Comparison of ENCODE assay signal across 1 fruit fly cellular context in the genomic region with DNA sequence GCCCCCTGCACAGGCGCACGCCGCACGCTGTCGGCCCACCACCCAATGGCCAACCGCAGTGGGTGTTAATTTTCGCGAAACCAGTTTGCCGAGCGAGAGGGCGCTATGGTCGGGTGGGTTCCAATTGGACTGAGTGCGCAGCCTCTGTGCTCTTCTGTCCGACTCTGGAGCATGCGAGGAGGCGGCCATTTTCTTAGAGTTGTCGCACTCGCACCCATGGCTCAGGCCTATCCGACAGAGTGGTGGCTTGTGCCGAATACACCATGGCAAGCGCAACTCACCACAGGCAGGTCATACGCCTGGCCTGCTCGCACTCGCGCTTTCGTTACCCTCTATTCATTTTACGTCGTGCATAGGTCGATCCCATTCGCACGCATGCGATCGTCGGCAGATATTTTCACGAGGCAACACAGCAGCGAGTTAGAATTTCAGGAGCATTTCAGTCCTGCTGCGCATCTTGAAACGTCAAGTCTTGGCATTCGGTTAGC.
A peak's percentile ranks its signal among the peaks of the same experiment; 100 is the strongest.
TF ChIP-seq lines count a peak whose summit lies in the region.

A gene (plus strand): TSS at position 441 of the 488 bp plus-strand sequence.

TF ChIP-seq in whole organism, embryonic, 481 proteins besides CTCF, POLR2A, EP300 and RAD21 (continued from another document):
- peak; percentile 57 for TF ChIP-seq ato (GFP tag; IDR thresholded peaks at IDR 0.05; lab: Robert Waterston, UW; ENCODE audit: partially characterized antibody)
- TF ChIP-seq phol (tag; optimal IDR thresholded peaks at IDR 0.05; lab: Kevin White, UChicago): peak; percentile 75
- peak; percentile 28 for TF ChIP-seq nmo (GFP tag; optimal IDR thresholded peaks at IDR 0.05; lab: Kevin White, UChicago)
- peak; percentile 10 for TF ChIP-seq NC2β (GFP tag; optimal IDR thresholded peaks at IDR 0.05; lab: Kevin White, UChicago)
- TF ChIP-seq D (optimal IDR thresholded peaks at IDR 0.05; lab: Kevin White, UChicago): peak; percentile 95
- no peak for TF ChIP-seq D (GFP tag; optimal IDR thresholded peaks at IDR 0.05; lab: Kevin White, UChicago)
- peak; percentile 43 to 75 for TF ChIP-seq tll (GFP tag; optimal IDR thresholded peaks at IDR 0.05; lab: Kevin White, UChicago)
- peak; percentile 67 for TF ChIP-seq CG34224 (GFP tag; IDR thresholded peaks at IDR 0.05; lab: Robert Waterston, UW; ENCODE audit: partially characterized antibody)
- TF ChIP-seq Nf-YB (GFP tag; optimal IDR thresholded peaks at IDR 0.05; lab: Kevin White, UChicago): peak; percentile 100
- no peak for TF ChIP-seq org-1 (GFP tag; optimal IDR thresholded peaks at IDR 0.05; lab: Kevin White, UChicago)
- 0 out of 2 replicates have a peak, but pooled peaks have one; percentile 16 for TF ChIP-seq Drgx (GFP tag; IDR thresholded peaks at IDR 0.05; lab: Robert Waterston, UW)
- 0 out of 3 replicates have a peak, but pooled peaks have one; percentile 13 for TF ChIP-seq zfh1 (GFP tag; IDR thresholded peaks at IDR 0.05; lab: Robert Waterston, UW)
- no peak for TF ChIP-seq hkb (optimal IDR thresholded peaks at IDR 0.05; lab: Kevin White, UChicago)
- TF ChIP-seq hkb (GFP tag; IDR thresholded peaks at IDR 0.05; lab: Robert Waterston, UW): peak; percentile 44
- TF ChIP-seq CoRest (tag; optimal IDR thresholded peaks at IDR 0.05; lab: Kevin White, UChicago): peak; percentile 81
- peak; percentile 58 for TF ChIP-seq bbx (GFP tag; IDR thresholded peaks at IDR 0.05; lab: Robert Waterston, UW; ENCODE audit: partially characterized antibody)
- TF ChIP-seq CG15601 (tag; optimal IDR thresholded peaks at IDR 0.05; lab: Kevin White, UChicago): peak; percentile 13
- peak; percentile 99 for TF ChIP-seq CG10321 (GFP tag; IDR thresholded peaks at IDR 0.05; lab: Robert Waterston, UW)
- no peak for TF ChIP-seq ap (GFP tag; IDR thresholded peaks at IDR 0.05; lab: Robert Waterston, UW)
- 0 out of 2 replicates have a peak, but pooled peaks have one; percentile 21 for TF ChIP-seq sna (GFP tag; IDR thresholded peaks at IDR 0.05; lab: Robert Waterston, UW; ENCODE audit: partially characterized antibody)
- peak; percentile 54 for TF ChIP-seq chn (GFP tag; optimal IDR thresholded peaks at IDR 0.05; lab: Kevin White, UChicago)
- TF ChIP-seq CG2678 (tag; optimal IDR thresholded peaks at IDR 0.05; lab: Kevin White, UChicago): no peak
- TF ChIP-seq ttk (GFP tag; IDR thresholded peaks at IDR 0.05; lab: Robert Waterston, UW): no peak
- TF ChIP-seq tgo (GFP tag; IDR thresholded peaks at IDR 0.05; lab: Robert Waterston, UW): no peak
- TF ChIP-seq CG13894 (tag; optimal IDR thresholded peaks at IDR 0.05; lab: Kevin White, UChicago): no peak
- no peak for TF ChIP-seq CG1792 (GFP tag; optimal IDR thresholded peaks at IDR 0.05; lab: Kevin White, UChicago)
- TF ChIP-seq sima (GFP tag; optimal IDR thresholded peaks at IDR 0.05; lab: Kevin White, UChicago): no peak
- 0 out of 3 replicates have a peak, but pooled peaks have one; percentile 19 for TF ChIP-seq CG6791 (GFP tag; IDR thresholded peaks at IDR 0.05; lab: Robert Waterston, UW; ENCODE audit: partially characterized antibody)
- TF ChIP-seq Dbx (GFP tag; IDR thresholded peaks at IDR 0.05; lab: Robert Waterston, UW): peak; percentile 27; the same call in 1 of the 3 replicates
- peak in 1 of 2 experiments; percentile 9 for TF ChIP-seq chif (GFP tag; optimal IDR thresholded peaks at IDR 0.05; lab: Kevin White, UChicago)
- TF ChIP-seq fd102C (GFP tag; optimal IDR thresholded peaks at IDR 0.05; lab: Kevin White, UChicago): peak; percentile 43
- peak; percentile 86 for TF ChIP-seq seq (GFP tag; IDR thresholded peaks at IDR 0.05; lab: Robert Waterston, UW)
- peak; percentile 42 for TF ChIP-seq abd-A (tag; optimal IDR thresholded peaks at IDR 0.05; lab: Kevin White, UChicago)
- TF ChIP-seq pros (GFP tag; optimal IDR thresholded peaks at IDR 0.05; lab: Kevin White, UChicago): peak; percentile 26
- TF ChIP-seq ranshi (GFP tag; IDR thresholded peaks at IDR 0.05; lab: Robert Waterston, UW): peak; percentile 32; the same call in 1 of the 2 replicates
- no peak for TF ChIP-seq CG11696 (GFP tag; IDR thresholded peaks at IDR 0.05; lab: Robert Waterston, UW)
- TF ChIP-seq ac (GFP tag; optimal IDR thresholded peaks at IDR 0.05; lab: Kevin White, UChicago): peak; percentile 6
- no peak for TF ChIP-seq Fer2 (tag; optimal IDR thresholded peaks at IDR 0.05; lab: Kevin White, UChicago)
- peak; percentile 63 for TF ChIP-seq CG13287 (GFP tag; IDR thresholded peaks at IDR 0.05; lab: Robert Waterston, UW; ENCODE audit: partially characterized antibody)
- TF ChIP-seq CG10543 (GFP tag; optimal IDR thresholded peaks at IDR 0.05; lab: Kevin White, UChicago): peak; percentile 12
- peak; percentile 54 for TF ChIP-seq CG42726 (GFP tag; IDR thresholded peaks at IDR 0.05; lab: Robert Waterston, UW; ENCODE audit: partially characterized antibody)
- peak; percentile 53 for TF ChIP-seq Kr (GFP tag; optimal IDR thresholded peaks at IDR 0.05; lab: Kevin White, UChicago)
- TF ChIP-seq nerfin-2 (GFP tag; IDR thresholded peaks at IDR 0.05; lab: Robert Waterston, UW; ENCODE audit: partially characterized antibody): peak; percentile 43; the same call in 1 of the 2 replicates
- TF ChIP-seq CG2712 (tag; optimal IDR thresholded peaks at IDR 0.05; lab: Kevin White, UChicago): no peak
- TF ChIP-seq rib (GFP tag; IDR thresholded peaks at IDR 0.05; lab: Robert Waterston, UW): peak; percentile 75
- no peak for TF ChIP-seq grau (tag; optimal IDR thresholded peaks at IDR 0.05; lab: Kevin White, UChicago)
- peak in 1 of 3 experiments; percentile 56 for TF ChIP-seq Stat92E (GFP tag; optimal IDR thresholded peaks at IDR 0.05; lab: Kevin White, UChicago)
- TF ChIP-seq vvl (GFP tag; IDR thresholded peaks at IDR 0.05; lab: Robert Waterston, UW): peak; percentile 44; the same call in 1 of the 2 replicates
- TF ChIP-seq HmgZ (tag; optimal IDR thresholded peaks at IDR 0.05; lab: Kevin White, UChicago): peak; percentile 60
- TF ChIP-seq ewg (GFP tag; optimal IDR thresholded peaks at IDR 0.05; lab: Kevin White, UChicago): peak; percentile 96
- no peak for TF ChIP-seq aop (GFP tag; IDR thresholded peaks at IDR 0.05; lab: Robert Waterston, UW)
- peak; percentile 13 for TF ChIP-seq sd (tag; optimal IDR thresholded peaks at IDR 0.05; lab: Kevin White, UChicago)
- peak; percentile 48 for TF ChIP-seq gcm (GFP tag; optimal IDR thresholded peaks at IDR 0.05; lab: Kevin White, UChicago)
- 0 out of 3 replicates have a peak, but pooled peaks have one; percentile 15 for TF ChIP-seq zen2 (GFP tag; IDR thresholded peaks at IDR 0.05; lab: Robert Waterston, UW; ENCODE audit: partially characterized antibody)
- peak; percentile 44; the same call in 1 of the 2 replicates for TF ChIP-seq chm (GFP tag; IDR thresholded peaks at IDR 0.05; lab: Robert Waterston, UW)
- peak; percentile 49 for TF ChIP-seq trem (tag; optimal IDR thresholded peaks at IDR 0.05; lab: Kevin White, UChicago)
- no peak for TF ChIP-seq ATbp (GFP tag; optimal IDR thresholded peaks at IDR 0.05; lab: Kevin White, UChicago)
- no peak for TF ChIP-seq CG11695 (GFP tag; IDR thresholded peaks at IDR 0.05; lab: Robert Waterston, UW)
- TF ChIP-seq chinmo (GFP tag; IDR thresholded peaks at IDR 0.05; lab: Robert Waterston, UW; ENCODE audit: partially characterized antibody): peak; percentile 89; the same call in 2 of the 4 replicates
- peak; percentile 26 for TF ChIP-seq sens (GFP tag; lab: Kevin White, UChicago)
- TF ChIP-seq Abd-B (GFP tag; optimal IDR thresholded peaks at IDR 0.05; lab: Kevin White, UChicago): no peak
- peak; percentile 99 for TF ChIP-seq CG8478 (optimal IDR thresholded peaks at IDR 0.05; lab: Kevin White, UChicago)
- TF ChIP-seq cg (GFP tag; optimal IDR thresholded peaks at IDR 0.05; lab: Kevin White, UChicago): peak; percentile 31
- peak; percentile 7; the same call in 1 of the 2 replicates for TF ChIP-seq stc (GFP tag; IDR thresholded peaks at IDR 0.05; lab: Robert Waterston, UW)
- TF ChIP-seq Deaf1 (tag; optimal IDR thresholded peaks at IDR 0.05; lab: Kevin White, UChicago): peak; percentile 89
- TF ChIP-seq repo (GFP tag; optimal IDR thresholded peaks at IDR 0.05; lab: Kevin White, UChicago): no peak
- TF ChIP-seq vnd (GFP tag; IDR thresholded peaks at IDR 0.05; lab: Robert Waterston, UW; ENCODE audit: partially characterized antibody): no peak
- TF ChIP-seq so (GFP tag; IDR thresholded peaks at IDR 0.05; lab: Robert Waterston, UW): peak; percentile 39; the same call in 1 of the 3 replicates
- 0 out of 3 replicates have a peak, but pooled peaks have one; percentile 18 for TF ChIP-seq CG7963 (GFP tag; IDR thresholded peaks at IDR 0.05; lab: Robert Waterston, UW; ENCODE audit: partially characterized antibody)
- peak; percentile 23 for TF ChIP-seq jing (GFP tag; optimal IDR thresholded peaks at IDR 0.05; lab: Kevin White, UChicago)
- TF ChIP-seq CG2199 (GFP tag; IDR thresholded peaks at IDR 0.05; lab: Robert Waterston, UW): peak; percentile 49; the same call in 1 of the 3 replicates
- TF ChIP-seq GATAe (GFP tag; conservative IDR thresholded peaks at IDR 0.05; lab: Robert Waterston, UW): no peak
- TF ChIP-seq ftz-f1 (GFP tag; optimal IDR thresholded peaks at IDR 0.05; lab: Kevin White, UChicago): peak; percentile 52
- TF ChIP-seq HmgD (GFP tag; optimal IDR thresholded peaks at IDR 0.05; lab: Kevin White, UChicago): peak; percentile 66
- TF ChIP-seq kah (GFP tag; optimal IDR thresholded peaks at IDR 0.05; lab: Kevin White, UChicago): no peak
- peak; percentile 82 for TF ChIP-seq Med (GFP tag; lab: Kevin White, UChicago)
- peak; percentile 100 for TF ChIP-seq Nf-YA (GFP tag; IDR thresholded peaks at IDR 0.05; lab: Robert Waterston, UW)
- TF ChIP-seq CG15479 (GFP tag; optimal IDR thresholded peaks at IDR 0.05; lab: Kevin White, UChicago): peak; percentile 23
- TF ChIP-seq CG1832 (GFP tag; optimal IDR thresholded peaks at IDR 0.05; lab: Kevin White, UChicago): peak; percentile 100
- peak; percentile 73 to 96 for TF ChIP-seq insv (GFP tag; optimal IDR thresholded peaks at IDR 0.05; lab: Kevin White, UChicago)
- peak; percentile 31; the same call in 1 of the 2 replicates for TF ChIP-seq Atf6 (GFP tag; IDR thresholded peaks at IDR 0.05; lab: Robert Waterston, UW)
- peak; percentile 89 for TF ChIP-seq Jarid2 (GFP tag; optimal IDR thresholded peaks at IDR 0.05; lab: Kevin White, UChicago)
- TF ChIP-seq kni (GFP tag; optimal IDR thresholded peaks at IDR 0.05; lab: Kevin White, UChicago): peak; percentile 59
- TF ChIP-seq Pdp1 (GFP tag; optimal IDR thresholded peaks at IDR 0.05; lab: Kevin White, UChicago): no peak
- TF ChIP-seq en (GFP tag; optimal IDR thresholded peaks at IDR 0.05; lab: Kevin White, UChicago): no peak
- 0 out of 3 replicates have a peak, but pooled peaks have one; percentile 44 for TF ChIP-seq sr (GFP tag; IDR thresholded peaks at IDR 0.05; lab: Robert Waterston, UW)
- no peak for TF ChIP-seq HLH4C (GFP tag; IDR thresholded peaks at IDR 0.05; lab: Robert Waterston, UW; ENCODE audit: partially characterized antibody)
- TF ChIP-seq Opbp (GFP tag; IDR thresholded peaks at IDR 0.05; lab: Robert Waterston, UW; ENCODE audit: partially characterized antibody): peak; percentile 55; the same call in 2 of the 3 replicates
- TF ChIP-seq lov (optimal IDR thresholded peaks at IDR 0.05; lab: Kevin White, UChicago): no peak
- TF ChIP-seq lov (GFP tag; IDR thresholded peaks at IDR 0.05; lab: Robert Waterston, UW): 0 out of 3 replicates have a peak, but pooled peaks have one; percentile 6
- TF ChIP-seq crol (GFP tag; IDR thresholded peaks at IDR 0.05; lab: Robert Waterston, UW): peak; percentile 71
- TF ChIP-seq Elba2 (GFP tag; optimal IDR thresholded peaks at IDR 0.05; lab: Kevin White, UChicago): peak; percentile 93
- TF ChIP-seq Bgb (GFP tag; IDR thresholded peaks at IDR 0.05; lab: Robert Waterston, UW; ENCODE audit: partially characterized antibody): peak; percentile 58; the same call in 1 of the 2 replicates
- peak; percentile 2 for TF ChIP-seq CG17829 (tag; optimal IDR thresholded peaks at IDR 0.05; lab: Kevin White, UChicago)
- TF ChIP-seq nerfin-1 (tag; optimal IDR thresholded peaks at IDR 0.05; lab: Kevin White, UChicago): peak; percentile 5
- TF ChIP-seq CG7271 (tag; optimal IDR thresholded peaks at IDR 0.05; lab: Kevin White, UChicago): peak; percentile 52
